Fruit fly (Drosophila melanogaster) whole organism, embryonic: ENCODE results near the gene CG13392.

Experiments used
- Bdp1 ChIP-seq: fragments of 200-800 bp; sonication (Bioruptor generic); optimal IDR thresholded peaks from 3 replicates; lab custom pipeline; 2016; ENCODE audit warnings: missing biosample characterization, missing genetic modification characterization
- CG10654 ChIP-seq: fragments of 200-800 bp; sonication (Bioruptor generic); optimal IDR thresholded peaks from 2 replicates; lab custom pipeline; 2016; ENCODE audit warnings: missing biosample characterization, missing genetic modification characterization
- CG12104 ChIP-seq: fragments of 200-800 bp; sonication (Bioruptor generic); optimal IDR thresholded peaks from 3 replicates; lab custom pipeline; 2016; ENCODE audit warnings: missing biosample characterization, missing genetic modification characterization
- CG13287 ChIP-seq: fragments of 200-800 bp; sonication (Bioruptor generic); IDR thresholded peaks from 2 replicates; pipeline ENCODE4 v1.3.6; 2022; ENCODE audit warnings: missing biosample characterization, missing genetic modification characterization; ENCODE audit not compliant: partially characterized antibody
- CG13894 ChIP-seq: fragments of 200-800 bp; sonication (Bioruptor generic); optimal IDR thresholded peaks from 3 replicates; lab custom pipeline; 2018; ENCODE audit warnings: missing biosample characterization, mild to moderate bottlenecking, missing genetic modification characterization, moderate library complexity
- CG1529 ChIP-seq: fragments of 200-800 bp; sonication (Bioruptor generic); optimal IDR thresholded peaks from 3 replicates; lab custom pipeline; 2018; ENCODE audit warnings: missing biosample characterization, missing genetic modification characterization
- CG15601 ChIP-seq: fragments of 200-800 bp; sonication (Bioruptor generic); optimal IDR thresholded peaks from 3 replicates; lab custom pipeline; 2019; ENCODE audit warnings: missing biosample characterization, mild to moderate bottlenecking, missing genetic modification characterization, moderate library complexity
- CG16779 ChIP-seq: fragments of 200-800 bp; sonication (Bioruptor generic); IDR thresholded peaks from 2 replicates; pipeline ENCODE4 v1.3.6; 2022; ENCODE audit warnings: missing biosample characterization, missing genetic modification characterization
- CG2129 ChIP-seq: fragments of 200-800 bp; sonication (Bioruptor generic); IDR thresholded peaks from 2 replicates; pipeline ENCODE4 v1.3.6; 2022; ENCODE audit warnings: missing biosample characterization, missing genetic modification characterization; ENCODE audit not compliant: partially characterized antibody
- CG2875 ChIP-seq: fragments of 200-800 bp; sonication (Bioruptor generic); optimal IDR thresholded peaks from 2 replicates; lab custom pipeline; 2017; ENCODE audit warnings: missing biosample characterization, mild to moderate bottlenecking, missing genetic modification characterization, missing genetic modification reagents
- CG3065 ChIP-seq: fragments of 200-800 bp; sonication (Bioruptor generic); optimal IDR thresholded peaks from 2 replicates; lab custom pipeline; 2016; ENCODE audit warnings: missing biosample characterization, missing genetic modification characterization
- CG3407 ChIP-seq: fragments of 200-800 bp; sonication (Bioruptor generic); optimal IDR thresholded peaks from 2 replicates; lab custom pipeline; 2018; ENCODE audit warnings: missing biosample characterization, mild to moderate bottlenecking, missing genetic modification characterization
- CG34422 ChIP-seq: fragments of 200-800 bp; sonication (Bioruptor generic); IDR thresholded peaks from 3 replicates; pipeline ENCODE4 v1.3.6; 2022; ENCODE audit warnings: missing biosample characterization, missing genetic modification characterization
- CG43689 ChIP-seq: fragments of 200-800 bp; sonication (Bioruptor generic); IDR thresholded peaks from 2 replicates; pipeline ENCODE4 v1.3.6; 2022; ENCODE audit warnings: missing biosample characterization, missing genetic modification characterization
- CG6175 ChIP-seq: fragments of 200-800 bp; sonication (Bioruptor generic); IDR thresholded peaks from 3 replicates; pipeline ENCODE4 v1.3.6; 2022; ENCODE audit warnings: missing biosample characterization, missing genetic modification characterization
- CG7839 ChIP-seq: fragments of 200-800 bp; sonication (Bioruptor generic); optimal IDR thresholded peaks from 3 replicates; lab custom pipeline; 2018; ENCODE audit warnings: missing biosample characterization, mild to moderate bottlenecking, missing genetic modification characterization, moderate library complexity
- CG8359 ChIP-seq: fragments of 200-800 bp; sonication (Bioruptor generic); optimal IDR thresholded peaks from 2 replicates; lab custom pipeline; 2017; ENCODE audit warnings: missing biosample characterization, mild to moderate bottlenecking, missing genetic modification characterization, borderline replicate concordance
- CrebB ChIP-seq: fragments of 200-800 bp; sonication (Bioruptor generic); optimal IDR thresholded peaks from 3 replicates; lab custom pipeline; 2018; ENCODE audit warnings: missing biosample characterization, mild to moderate bottlenecking, missing genetic modification characterization
- Dip3 ChIP-seq: fragments of 200-800 bp; sonication (Bioruptor generic); optimal IDR thresholded peaks from 3 replicates; lab custom pipeline; 2016; ENCODE audit warnings: missing biosample characterization, missing genetic modification characterization
- Dll ChIP-seq: fragments of 200-800 bp; sonication (Bioruptor generic); IDR thresholded peaks from 4 replicates; pipeline ENCODE4 v1.3.6; 2022; ENCODE audit warnings: missing biosample characterization, missing genetic modification characterization; ENCODE audit not compliant: partially characterized antibody
- E2f2 ChIP-seq: fragments of 200-800 bp; sonication (Bioruptor generic); IDR thresholded peaks from 2 replicates; pipeline ENCODE4 v1.3.6; 2022; ENCODE audit warnings: missing biosample characterization, missing genetic modification characterization
- HHEX ChIP-seq: fragments of 200-800 bp; sonication (Bioruptor generic); optimal IDR thresholded peaks from 3 replicates; lab custom pipeline; 2017; ENCODE audit warnings: missing biosample characterization, mild to moderate bottlenecking, missing genetic modification characterization, missing genetic modification reagents
- HLH3B ChIP-seq: fragments of 200-800 bp; sonication (Bioruptor generic); IDR thresholded peaks from 2 replicates; pipeline ENCODE4 v1.3.6; 2022; ENCODE audit warnings: missing biosample characterization, missing genetic modification characterization
- HmgZ ChIP-seq: fragments of 200-800 bp; sonication (Bioruptor generic); optimal IDR thresholded peaks from 2 replicates; lab custom pipeline; 2018; ENCODE audit warnings: missing biosample characterization, mild to moderate bottlenecking, missing genetic modification characterization
- Hmr ChIP-seq: fragments of 200-800 bp; sonication (Bioruptor generic); optimal IDR thresholded peaks from 3 replicates; lab custom pipeline; 2017; ENCODE audit warnings: mild to moderate bottlenecking, missing biosample characterization, missing genetic modification reagents, missing genetic modification characterization
- Hr78 ChIP-seq, 2 experiments: fragments of 200-800 bp in 1 of 2; fragments of >200 bp in 1 of 2; sonication (Bioruptor generic) in 1 of 2; optimal IDR thresholded peaks; 2 replicates each; lab custom pipeline; 2017 to 2019; ENCODE audit warnings: missing biosample characterization in 2 of 2, missing genetic modification characterization in 2 of 2, mild to moderate bottlenecking in 1 of 2, moderate library complexity in 1 of 2
- MESR4 ChIP-seq: fragments of 200-800 bp; sonication (Bioruptor generic); optimal IDR thresholded peaks from 2 replicates; lab custom pipeline; 2018; ENCODE audit warnings: missing biosample characterization, mild to moderate bottlenecking, missing genetic modification characterization, moderate library complexity
- NFAT ChIP-seq: fragments of 200-800 bp; sonication (Bioruptor generic); IDR thresholded peaks from 2 replicates; pipeline ENCODE4 v1.3.6; 2022; ENCODE audit warnings: missing biosample characterization, missing genetic modification characterization
- Nf-YA ChIP-seq: fragments of 200-800 bp; sonication (Bioruptor generic); IDR thresholded peaks from 2 replicates; pipeline ENCODE4 v1.3.6; 2022; ENCODE audit warnings: missing biosample characterization, missing genetic modification characterization
- Nf-YB ChIP-seq: fragments of 200-800 bp; sonication (Bioruptor generic); optimal IDR thresholded peaks from 3 replicates; lab custom pipeline; 2019; ENCODE audit warnings: missing biosample characterization, mild to moderate bottlenecking, missing genetic modification characterization, moderate library complexity
- NfI ChIP-seq: fragments of 200-800 bp; sonication (Bioruptor generic); optimal IDR thresholded peaks from 3 replicates; lab custom pipeline; 2018; ENCODE audit warnings: missing biosample characterization, mild to moderate bottlenecking, missing genetic modification characterization, moderate library complexity
- Pdp1 ChIP-seq, 2 experiments: fragments of 200-800 bp; sonication (Bioruptor generic); optimal IDR thresholded peaks; 3 replicates each; lab custom pipeline; 2016; ENCODE audit warnings: missing biosample characterization in 2 of 2, missing genetic modification characterization in 2 of 2, mild to moderate bottlenecking in 1 of 2, moderate library complexity in 1 of 2
- Vsx1 ChIP-seq: fragments of 200-800 bp; sonication (Bioruptor generic); optimal IDR thresholded peaks from 2 replicates; lab custom pipeline; 2017; ENCODE audit warnings: missing biosample characterization, mild to moderate bottlenecking, missing genetic modification characterization, missing genetic modification reagents
- Xbp1 ChIP-seq: fragments of 200-800 bp; sonication (Bioruptor generic); optimal IDR thresholded peaks from 3 replicates; lab custom pipeline; 2016; ENCODE audit warnings: missing biosample characterization, mild to moderate bottlenecking, missing genetic modification characterization
- Xrp1 ChIP-seq: fragments of 200-800 bp; sonication (Bioruptor generic); IDR thresholded peaks from 2 replicates; pipeline ENCODE4 v1.3.6; 2022; ENCODE audit warnings: missing biosample characterization, missing genetic modification characterization
- al ChIP-seq: fragments of 200-800 bp; sonication (Bioruptor generic); IDR thresholded peaks from 2 replicates; pipeline ENCODE4 v1.3.6; 2022; ENCODE audit warnings: missing biosample characterization, missing genetic modification characterization
- ase ChIP-seq: fragments of 200-800 bp; sonication (Bioruptor generic); IDR thresholded peaks from 3 replicates; pipeline ENCODE4 v1.3.6; 2022; ENCODE audit warnings: missing biosample characterization, missing genetic modification characterization
- bsh ChIP-seq, 2 experiments: fragments of 200-800 bp; sonication (Bioruptor generic); optimal IDR thresholded peaks; 2 replicates each; lab custom pipeline; 2017 to 2018; ENCODE audit warnings: mild to moderate bottlenecking in 2 of 2, missing biosample characterization in 2 of 2, missing genetic modification characterization in 2 of 2, moderate library complexity in 1 of 2
- dimm ChIP-seq: fragments of 200-800 bp; sonication (Bioruptor generic); IDR thresholded peaks from 2 replicates; pipeline ENCODE4 v1.3.6; 2022; ENCODE audit warnings: missing biosample characterization, missing genetic modification characterization
- fd3F ChIP-seq: fragments of 200-800 bp; sonication (Bioruptor generic); optimal IDR thresholded peaks from 2 replicates; lab custom pipeline; 2018; ENCODE audit warnings: missing biosample characterization, mild to moderate bottlenecking, missing genetic modification characterization, moderate library complexity
- hth ChIP-seq: fragments of >200 bp; optimal IDR thresholded peaks from 2 replicates; lab custom pipeline; 2017; ENCODE audit warnings: inconsistent platforms
- kay ChIP-seq: fragments of 200-800 bp; sonication (Bioruptor generic); optimal IDR thresholded peaks from 2 replicates; lab custom pipeline; 2016; ENCODE audit warnings: missing biosample characterization, missing genetic modification characterization
- so ChIP-seq: fragments of 200-800 bp; sonication (Bioruptor generic); IDR thresholded peaks from 3 replicates; pipeline ENCODE4 v1.3.6; 2022; ENCODE audit warnings: missing biosample characterization, missing genetic modification characterization
- sr ChIP-seq: fragments of 200-800 bp; sonication (Bioruptor generic); IDR thresholded peaks from 3 replicates; pipeline ENCODE4 v1.3.6; 2022; ENCODE audit warnings: missing biosample characterization, missing genetic modification characterization
- vvl ChIP-seq: fragments of 200-800 bp; sonication (Bioruptor generic); IDR thresholded peaks from 2 replicates; pipeline ENCODE4 v1.3.6; 2022; ENCODE audit warnings: missing biosample characterization, missing genetic modification characterization
- wor ChIP-seq: fragments of 200-800 bp; sonication (Bioruptor generic); IDR thresholded peaks from 2 replicates; pipeline ENCODE4 v1.3.6; 2022; ENCODE audit warnings: missing biosample characterization, missing genetic modification characterization
- zfh1 ChIP-seq: fragments of 200-800 bp; sonication (Bioruptor generic); IDR thresholded peaks from 3 replicates; pipeline ENCODE4 v1.3.6; 2022; ENCODE audit warnings: missing biosample characterization, missing genetic modification characterization

Gene CG13392

dm6 chr2L:8370364-8371326 is 12.0 kb downstream of the CG13392 start, which contains the start of gene CG17292 (continued):
- TF ChIP-seq Vsx1 (GFP tag; lab: Kevin White, UChicago) (peak; percentile 62), HLH3B (GFP tag; lab: Robert Waterston, UW) (peak; percentile 60), CG3065 (GFP tag; lab: Kevin White, UChicago) (no peak), bsh (GFP tag; optimal IDR thresholded peaks at IDR 0.05; lab: Kevin White, UChicago) (peak in 1 of 2 experiments; percentile 23), CG43689 (GFP tag; lab: Robert Waterston, UW) (no peak), E2f2 (GFP tag; lab: Robert Waterston, UW) (peak; percentile 66), Xrp1 (GFP tag; lab: Robert Waterston, UW) (peak; percentile 63), CG15601 (peak; percentile 33), sr (GFP tag; lab: Robert Waterston, UW) (peak; percentile 61; the same call in 2 of the 3 replicates), CG2129 (peak; percentile 31; the same call in 1 of the 2 replicates), vvl (peak; percentile 92), Nf-YB (GFP tag; lab: Kevin White, UChicago) (peak; percentile 94), HHEX (GFP tag; lab: Kevin White, UChicago) (peak; percentile 58), NfI (peak; percentile 27), CG10654 (GFP tag; lab: Kevin White, UChicago) (no peak), wor (GFP tag; lab: Robert Waterston, UW) (no peak), Nf-YA (GFP tag; lab: Robert Waterston, UW) (peak; percentile 41; the same call in 1 of the 2 replicates), CG3407 (GFP tag; lab: Kevin White, UChicago) (peak; percentile 51), Dll (GFP tag; lab: Robert Waterston, UW) (peak; percentile 88), CG1529 (GFP tag; lab: Kevin White, UChicago) (no peak), Bdp1 (GFP tag; lab: Kevin White, UChicago) (no peak), NFAT (GFP tag; lab: Robert Waterston, UW) (peak; percentile 74; the same call in 1 of the 2 replicates), fd3F (peak; percentile 6), hth (lab: Kevin White, UChicago) (no peak), CG6175 (peak; percentile 58; the same call in 2 of the 3 replicates), zfh1 (GFP tag; lab: Robert Waterston, UW) (peak; percentile 49; the same call in 1 of the 3 replicates), CG34422 (GFP tag; lab: Robert Waterston, UW) (peak; percentile 77; the same call in 1 of the 3 replicates), CG12104 (GFP tag; lab: Kevin White, UChicago) (no peak), MESR4 (GFP tag; lab: Kevin White, UChicago) (peak; percentile 56), ase (GFP tag; lab: Robert Waterston, UW) (peak; percentile 62; the same call in 1 of the 3 replicates), HmgZ (peak; percentile 83), CG8359 (GFP tag; lab: Kevin White, UChicago) (no peak), CG13894 (tag; lab: Kevin White, UChicago) (peak; percentile 62), CG16779 (GFP tag; lab: Robert Waterston, UW) (peak; percentile 84), dimm (GFP tag; lab: Robert Waterston, UW) (no peak), CG13287 (GFP tag; lab: Robert Waterston, UW) (peak; percentile 95), CG7839 (tag; lab: Kevin White, UChicago) (no peak), Xbp1 (GFP tag; lab: Kevin White, UChicago) (peak; percentile 12), Hmr (GFP tag; lab: Kevin White, UChicago) (peak; percentile 81), CrebB (tag; lab: Kevin White, UChicago) (peak; percentile 85), Pdp1 (GFP tag; optimal IDR thresholded peaks at IDR 0.05; lab: Kevin White, UChicago) (peak in 1 of 2 experiments; percentile 56), Hr78 (GFP tag; optimal IDR thresholded peaks at IDR 0.05; lab: Kevin White, UChicago) (peak in 1 of 2 experiments; percentile 73), kay (GFP tag; lab: Kevin White, UChicago) (no peak), CG2875 (peak; percentile 43), so (GFP tag; lab: Robert Waterston, UW) (peak; percentile 76; the same call in 2 of the 3 replicates), Dip3 (GFP tag; lab: Kevin White, UChicago) (peak; percentile 32), al (no peak)
